Fruit fly (Drosophila melanogaster) whole organism, embryonic: ENCODE results near the gene alpha-Man-IIb.

Experiments used
- Atf-2 ChIP-seq: fragments of 200-800 bp; sonication (Bioruptor generic); optimal IDR thresholded peaks from 2 replicates; lab custom pipeline; 2016; ENCODE audit warnings: missing biosample characterization, missing genetic modification characterization
- Bdp1 ChIP-seq: fragments of 200-800 bp; sonication (Bioruptor generic); optimal IDR thresholded peaks from 3 replicates; lab custom pipeline; 2016; ENCODE audit warnings: missing biosample characterization, missing genetic modification characterization
- CG10209 ChIP-seq: fragments of 200-800 bp; sonication (Bioruptor generic); optimal IDR thresholded peaks from 3 replicates; lab custom pipeline; 2017; ENCODE audit warnings: missing biosample characterization, mild to moderate bottlenecking, missing genetic modification characterization, missing genetic modification reagents
- CG12659 ChIP-seq: fragments of 200-800 bp; sonication (Bioruptor generic); optimal IDR thresholded peaks from 3 replicates; lab custom pipeline; 2017; ENCODE audit warnings: mild to moderate bottlenecking, missing biosample characterization, missing genetic modification reagents, missing genetic modification characterization
- CG13775 ChIP-seq: fragments of 200-800 bp; sonication (Bioruptor generic); optimal IDR thresholded peaks from 3 replicates; lab custom pipeline; 2017; ENCODE audit warnings: missing biosample characterization, mild to moderate bottlenecking, missing genetic modification characterization
- CG13894 ChIP-seq: fragments of 200-800 bp; sonication (Bioruptor generic); optimal IDR thresholded peaks from 3 replicates; lab custom pipeline; 2018; ENCODE audit warnings: missing biosample characterization, mild to moderate bottlenecking, missing genetic modification characterization, moderate library complexity
- CG15479 ChIP-seq: fragments of 200-800 bp; sonication (Bioruptor generic); optimal IDR thresholded peaks from 3 replicates; lab custom pipeline; 2019; ENCODE audit warnings: missing biosample characterization, mild to moderate bottlenecking, missing genetic modification characterization, moderate library complexity
- CG3847 ChIP-seq: fragments of 200-800 bp; sonication (Bioruptor generic); IDR thresholded peaks from 2 replicates; pipeline ENCODE4 v1.3.6; 2022; ENCODE audit warnings: missing biosample characterization, missing genetic modification characterization
- CG4282 ChIP-seq: fragments of 200-800 bp; sonication (Bioruptor generic); optimal IDR thresholded peaks from 2 replicates; lab custom pipeline; 2016; ENCODE audit warnings: missing biosample characterization, missing genetic modification characterization
- CG5245 ChIP-seq: fragments of 200-800 bp; sonication (Bioruptor generic); optimal IDR thresholded peaks from 3 replicates; lab custom pipeline; 2016; ENCODE audit warnings: missing biosample characterization, missing genetic modification characterization
- CG6175 ChIP-seq: fragments of 200-800 bp; sonication (Bioruptor generic); IDR thresholded peaks from 3 replicates; pipeline ENCODE4 v1.3.6; 2022; ENCODE audit warnings: missing biosample characterization, missing genetic modification characterization
- CG6683 ChIP-seq: fragments of 200-800 bp; sonication (Bioruptor generic); optimal IDR thresholded peaks from 2 replicates; lab custom pipeline; 2017; ENCODE audit warnings: missing biosample characterization, mild to moderate bottlenecking, missing genetic modification characterization, missing genetic modification reagents
- CG6765 ChIP-seq: fragments of 200-800 bp; sonication (Bioruptor generic); optimal IDR thresholded peaks from 3 replicates; lab custom pipeline; 2017; ENCODE audit warnings: missing biosample characterization, mild to moderate bottlenecking, missing genetic modification characterization
- CG7839 ChIP-seq: fragments of 200-800 bp; sonication (Bioruptor generic); optimal IDR thresholded peaks from 3 replicates; lab custom pipeline; 2018; ENCODE audit warnings: missing biosample characterization, mild to moderate bottlenecking, missing genetic modification characterization, moderate library complexity
- CrebB ChIP-seq: fragments of 200-800 bp; sonication (Bioruptor generic); optimal IDR thresholded peaks from 3 replicates; lab custom pipeline; 2018; ENCODE audit warnings: missing biosample characterization, mild to moderate bottlenecking, missing genetic modification characterization
- D19A ChIP-seq: fragments of 200-800 bp; optimal IDR thresholded peaks from 3 replicates; lab custom pipeline; 2019; ENCODE audit warnings: missing biosample characterization, mild to moderate bottlenecking, missing genetic modification characterization, moderate library complexity
- Dip2 ChIP-seq: fragments of 200-800 bp; sonication (Bioruptor generic); IDR thresholded peaks from 2 replicates; pipeline ENCODE4 v1.3.6; 2022; ENCODE audit warnings: missing biosample characterization, missing genetic modification characterization
- Dip3 ChIP-seq: fragments of 200-800 bp; sonication (Bioruptor generic); optimal IDR thresholded peaks from 3 replicates; lab custom pipeline; 2016; ENCODE audit warnings: missing biosample characterization, missing genetic modification characterization
- HLH54F ChIP-seq: fragments of 200-800 bp; sonication (Bioruptor generic); optimal IDR thresholded peaks from 3 replicates; lab custom pipeline; 2016; ENCODE audit warnings: missing biosample characterization, missing genetic modification characterization
- Lhr ChIP-seq: fragments of 200-800 bp; sonication (Bioruptor generic); optimal IDR thresholded peaks from 3 replicates; lab custom pipeline; 2017; ENCODE audit warnings: mild to moderate bottlenecking, missing biosample characterization, missing genetic modification reagents, missing genetic modification characterization
- MESR4 ChIP-seq: fragments of 200-800 bp; sonication (Bioruptor generic); optimal IDR thresholded peaks from 2 replicates; lab custom pipeline; 2018; ENCODE audit warnings: missing biosample characterization, mild to moderate bottlenecking, missing genetic modification characterization, moderate library complexity
- Oli ChIP-seq: fragments of 200-800 bp; sonication (Bioruptor generic); optimal IDR thresholded peaks from 2 replicates; lab custom pipeline; 2018; ENCODE audit warnings: missing biosample characterization, mild to moderate bottlenecking, missing genetic modification characterization, moderate library complexity
- Opbp ChIP-seq: fragments of 200-800 bp; sonication (Bioruptor generic); IDR thresholded peaks from 3 replicates; pipeline ENCODE4 v1.3.6; 2022; ENCODE audit warnings: missing biosample characterization, missing genetic modification characterization; ENCODE audit not compliant: partially characterized antibody
- Sry-δ ChIP-seq: fragments of 200-800 bp; sonication (Bioruptor generic); optimal IDR thresholded peaks from 2 replicates; lab custom pipeline; 2016; ENCODE audit warnings: missing biosample characterization, missing genetic modification characterization
- Taf1 ChIP-seq: fragments of 200-800 bp; sonication (Bioruptor generic); IDR thresholded peaks from 2 replicates; pipeline ENCODE4 v1.3.6; 2022; ENCODE audit warnings: missing biosample characterization, missing genetic modification characterization
- al ChIP-seq: fragments of 200-800 bp; sonication (Bioruptor generic); IDR thresholded peaks from 2 replicates; pipeline ENCODE4 v1.3.6; 2022; ENCODE audit warnings: missing biosample characterization, missing genetic modification characterization
- ash1 ChIP-seq: fragments of 200-800 bp; sonication (Bioruptor generic); optimal IDR thresholded peaks from 2 replicates; lab custom pipeline; 2018; ENCODE audit warnings: missing biosample characterization, mild to moderate bottlenecking, missing genetic modification characterization
- ato ChIP-seq: fragments of 200-800 bp; sonication (Bioruptor generic); IDR thresholded peaks from 2 replicates; pipeline ENCODE4 v1.3.6; 2022; ENCODE audit warnings: missing biosample characterization, missing genetic modification characterization; ENCODE audit not compliant: partially characterized antibody
- bbx ChIP-seq: fragments of 200-800 bp; sonication (Bioruptor generic); IDR thresholded peaks from 2 replicates; pipeline ENCODE4 v1.3.6; 2022; ENCODE audit warnings: missing biosample characterization, missing genetic modification characterization; ENCODE audit not compliant: partially characterized antibody
- btn ChIP-seq: fragments of 200-800 bp; sonication (Bioruptor generic); optimal IDR thresholded peaks from 2 replicates; lab custom pipeline; 2016; ENCODE audit warnings: missing biosample characterization, missing genetic modification characterization
- crol ChIP-seq: fragments of 200-800 bp; sonication (Bioruptor generic); IDR thresholded peaks from 2 replicates; pipeline ENCODE4 v1.3.6; 2022; ENCODE audit warnings: missing biosample characterization, missing genetic modification characterization
- hkb ChIP-seq, 2 experiments: fragments of 200-800 bp in 1 of 2; fragments of >200 bp in 1 of 2; sonication (Bioruptor generic) in 1 of 2; IDR thresholded peaks in 1 of 2; optimal IDR thresholded peaks in 1 of 2; 2 replicates each; pipeline versions ENCODE4 v1.3.6 to Lab custom; 2017 to 2022; ENCODE audit warnings: missing biosample characterization in 1 of 2, missing genetic modification characterization in 1 of 2
- inv ChIP-seq: fragments of 200-800 bp; sonication (Bioruptor generic); IDR thresholded peaks from 2 replicates; pipeline ENCODE4 v1.3.6; 2022; ENCODE audit warnings: missing biosample characterization, missing genetic modification characterization; ENCODE audit not compliant: partially characterized antibody
- jumu ChIP-seq: fragments of 200-800 bp; sonication (Bioruptor generic); optimal IDR thresholded peaks from 3 replicates; lab custom pipeline; 2016; ENCODE audit warnings: missing biosample characterization, missing genetic modification characterization
- knrl ChIP-seq: fragments of 200-800 bp; sonication (Bioruptor generic); IDR thresholded peaks from 3 replicates; pipeline ENCODE4 v1.3.6; 2022; ENCODE audit warnings: missing biosample characterization, missing genetic modification characterization; ENCODE audit not compliant: partially characterized antibody
- mirr ChIP-seq: fragments of 200-800 bp; sonication (Bioruptor generic); optimal IDR thresholded peaks from 3 replicates; lab custom pipeline; 2018; ENCODE audit warnings: missing biosample characterization, mild to moderate bottlenecking, missing genetic modification characterization
- nmo ChIP-seq: fragments of 200-800 bp; sonication (Bioruptor generic); optimal IDR thresholded peaks from 2 replicates; lab custom pipeline; 2018; ENCODE audit warnings: missing biosample characterization, mild to moderate bottlenecking, missing genetic modification characterization, moderate library complexity
- nom ChIP-seq: fragments of 200-800 bp; sonication (Bioruptor generic); optimal IDR thresholded peaks from 2 replicates; lab custom pipeline; 2017; ENCODE audit warnings: missing biosample characterization, missing genetic modification characterization, mild to moderate bottlenecking, moderate library complexity, missing genetic modification reagents
- org-1 ChIP-seq: fragments of 200-800 bp; sonication (Bioruptor generic); optimal IDR thresholded peaks from 2 replicates; lab custom pipeline; 2017; ENCODE audit warnings: missing biosample characterization, missing genetic modification characterization
- pfk ChIP-seq: fragments of 200-800 bp; sonication (Bioruptor generic); optimal IDR thresholded peaks from 2 replicates; lab custom pipeline; 2018; ENCODE audit warnings: missing biosample characterization, mild to moderate bottlenecking, missing genetic modification characterization, moderate library complexity
- ranshi ChIP-seq: fragments of 200-800 bp; sonication (Bioruptor generic); IDR thresholded peaks from 2 replicates; pipeline ENCODE4 v1.3.6; 2022; ENCODE audit warnings: missing biosample characterization, missing genetic modification characterization
- row ChIP-seq: fragments of 200-800 bp; sonication (Bioruptor generic); IDR thresholded peaks from 3 replicates; pipeline ENCODE4 v1.3.6; 2022; ENCODE audit warnings: missing biosample characterization, missing genetic modification characterization
- scrt ChIP-seq: fragments of 200-800 bp; sonication (Bioruptor generic); optimal IDR thresholded peaks from 2 replicates; lab custom pipeline; 2018; ENCODE audit warnings: missing biosample characterization, mild to moderate bottlenecking, missing genetic modification characterization, moderate library complexity
- slbo ChIP-seq: fragments of 200-800 bp; sonication (Bioruptor generic); IDR thresholded peaks from 2 replicates; pipeline ENCODE4 v1.3.6; 2022; ENCODE audit warnings: missing biosample characterization, missing genetic modification characterization
- sug ChIP-seq: fragments of 200-800 bp; optimal IDR thresholded peaks from 2 replicates; lab custom pipeline; 2019; ENCODE audit warnings: missing biosample characterization, mild to moderate bottlenecking, missing genetic modification characterization, moderate library complexity
- tup ChIP-seq: fragments of 200-800 bp; sonication (Bioruptor generic); optimal IDR thresholded peaks from 2 replicates; lab custom pipeline; 2016; ENCODE audit warnings: missing biosample characterization, mild to moderate bottlenecking, missing genetic modification characterization, moderate library complexity
- zen2 ChIP-seq: fragments of 200-800 bp; sonication (Bioruptor generic); IDR thresholded peaks from 3 replicates; pipeline ENCODE4 v1.3.6; 2022; ENCODE audit warnings: missing biosample characterization, missing genetic modification characterization; ENCODE audit not compliant: partially characterized antibody

Gene alpha-Man-IIb

DNA sequence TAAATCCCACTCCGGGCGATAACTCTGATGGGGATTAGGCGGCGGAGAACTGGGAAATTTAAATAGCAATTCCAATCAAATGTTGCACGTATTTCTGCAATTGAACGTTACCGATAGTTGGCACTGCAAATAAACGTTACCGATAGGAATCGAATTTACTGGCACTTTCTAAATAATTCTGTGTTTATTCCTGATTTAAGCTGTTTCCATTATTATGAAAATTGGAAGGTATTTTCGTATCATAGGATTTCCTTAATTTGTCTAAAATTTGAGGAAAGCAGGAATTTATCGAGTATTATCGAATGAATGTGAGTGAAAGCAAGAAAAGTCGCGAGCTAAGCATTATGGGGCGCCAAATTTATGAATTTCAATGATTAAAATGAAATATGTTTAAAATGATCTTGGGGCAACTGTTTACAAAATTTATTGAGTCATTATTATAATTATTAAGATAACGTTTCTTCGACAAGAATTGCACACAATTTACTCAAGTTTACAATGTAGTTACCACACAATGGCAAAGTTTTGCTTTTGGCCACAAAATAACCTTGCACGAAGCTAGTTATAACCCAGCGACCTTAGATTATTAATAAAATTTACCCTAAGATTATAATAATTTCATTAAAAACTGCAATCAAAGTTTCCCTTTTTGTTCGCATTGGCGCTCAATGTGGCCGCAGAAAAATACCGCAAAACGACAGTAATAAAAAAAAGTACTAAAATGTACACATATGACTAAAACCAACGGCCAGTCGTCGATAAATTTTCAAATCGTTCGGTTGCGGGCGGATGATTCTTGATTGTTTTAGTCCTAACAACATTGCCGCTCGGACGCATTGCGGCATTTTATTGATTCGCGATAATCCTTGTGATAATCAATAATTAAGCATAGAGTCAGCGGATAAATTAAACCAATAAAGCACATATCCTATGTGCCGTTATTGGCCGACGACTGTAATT is at the start of gene alpha-Man-IIb (continued):
- TF ChIP-seq mirr (GFP tag; lab: Kevin White, UChicago) (peak; percentile 9), Lhr (GFP tag; lab: Kevin White, UChicago) (peak; percentile 69), org-1 (GFP tag; lab: Kevin White, UChicago) (no peak), Oli (tag; lab: Kevin White, UChicago) (no peak), row (GFP tag; lab: Robert Waterston, UW) (peak; percentile 15; the same call in 1 of the 3 replicates), al (no peak), MESR4 (GFP tag; lab: Kevin White, UChicago) (peak; percentile 27), knrl (peak; percentile 83; the same call in 2 of the 3 replicates), Bdp1 (GFP tag; lab: Kevin White, UChicago) (no peak), btn (GFP tag; lab: Kevin White, UChicago) (no peak), CG6683 (GFP tag; lab: Kevin White, UChicago) (no peak), Dip3 (no peak), Dip2 (GFP tag; lab: Robert Waterston, UW) (no peak), scrt (no peak), nom (GFP tag; lab: Kevin White, UChicago) (peak; percentile 17), crol (no peak), Sry-δ (GFP tag; lab: Kevin White, UChicago) (peak; percentile 64), CG6765 (GFP tag; lab: Kevin White, UChicago) (peak; percentile 31), HLH54F (GFP tag; lab: Kevin White, UChicago) (no peak), CG4282 (GFP tag; lab: Kevin White, UChicago) (no peak), ash1 (GFP tag; lab: Kevin White, UChicago) (no peak), CG3847 (GFP tag; lab: Robert Waterston, UW) (no peak), CG15479 (GFP tag; lab: Kevin White, UChicago) (no peak), nmo (GFP tag; lab: Kevin White, UChicago) (peak; percentile 45), zen2 (GFP tag; lab: Robert Waterston, UW) (peak; percentile 80; the same call in 2 of the 3 replicates), CG10209 (GFP tag; lab: Kevin White, UChicago) (peak; percentile 5), CG13894 (tag; lab: Kevin White, UChicago) (peak; percentile 6), CG12659 (GFP tag; lab: Kevin White, UChicago) (peak; percentile 77), jumu (GFP tag; lab: Kevin White, UChicago) (no peak), Opbp (peak; percentile 64; the same call in 2 of the 3 replicates), hkb (optimal IDR thresholded peaks at IDR 0.05; lab: Kevin White, UChicago) (no peak), hkb (GFP tag; IDR thresholded peaks at IDR 0.05; lab: Robert Waterston, UW) (no peak), slbo (GFP tag; lab: Robert Waterston, UW) (peak; percentile 50; the same call in 1 of the 2 replicates), CG5245 (GFP tag; lab: Kevin White, UChicago) (no peak), CG7839 (tag; lab: Kevin White, UChicago) (no peak), CG6175 (GFP tag; lab: Robert Waterston, UW) (no peak), bbx (GFP tag; lab: Robert Waterston, UW) (peak; percentile 74), CrebB (tag; lab: Kevin White, UChicago) (peak; percentile 19), Taf1 (GFP tag; lab: Robert Waterston, UW) (no peak), ranshi (GFP tag; lab: Robert Waterston, UW) (no peak), ato (GFP tag; lab: Robert Waterston, UW) (peak; percentile 38; the same call in 1 of the 2 replicates), CG13775 (GFP tag; lab: Kevin White, UChicago) (peak; percentile 8), inv (GFP tag; lab: Robert Waterston, UW) (peak; percentile 58), sug (tag; lab: Kevin White, UChicago) (peak; percentile 25), pfk (no peak), D19A (no peak), Atf-2 (GFP tag; lab: Kevin White, UChicago) (no peak), tup (GFP tag; lab: Kevin White, UChicago) (peak; percentile 15)
